Fruit fly (Drosophila melanogaster): Measurements from ENCODE around the gene Moe.
A peak's percentile ranks its signal among the peaks of the same experiment; 100 is the strongest.

The Moe gene

dm6 chrX:8895413-8895812 is 2.7 kb downstream of the Moe start:
- TF ChIP-seq fd96Ca (GFP tag; IDR thresholded peaks at IDR 0.05) = no peak
- no peak for TF ChIP-seq Pif1B (GFP tag; optimal IDR thresholded peaks at IDR 0.05)
- no peak for TF ChIP-seq CG17806 (tag; optimal IDR thresholded peaks at IDR 0.05)
- TF ChIP-seq CG10348 (GFP tag; IDR thresholded peaks at IDR 0.05) = no peak
- TF ChIP-seq CG12605 (GFP tag; IDR thresholded peaks at IDR 0.05) = no peak
- TF ChIP-seq D1 (tag; optimal IDR thresholded peaks at IDR 0.05) = no peak
- TF ChIP-seq CG8301 (tag; optimal IDR thresholded peaks at IDR 0.05) = peak; percentile 19
- TF ChIP-seq Ets98B (GFP tag; IDR thresholded peaks at IDR 0.05) = no peak
- TF ChIP-seq CG13204 (GFP tag; optimal IDR thresholded peaks at IDR 0.05) = no peak
- peak; percentile 9 for TF ChIP-seq CG14655 (GFP tag; optimal IDR thresholded peaks at IDR 0.05)
- TF ChIP-seq Snoo (tag; optimal IDR thresholded peaks at IDR 0.05) = no peak
- TF ChIP-seq CG4496 (GFP tag; IDR thresholded peaks at IDR 0.05) = no peak
- peak; percentile 9 for TF ChIP-seq CG9948 (tag; optimal IDR thresholded peaks at IDR 0.05)
- no peak for TF ChIP-seq CG8159 (tag; optimal IDR thresholded peaks at IDR 0.05)

dm6 chrX:8895018-8895392 is 3.1 kb downstream of the Moe start:
- TF ChIP-seq fd96Ca (GFP tag; IDR thresholded peaks at IDR 0.05) (no peak), CG8159 (tag; optimal IDR thresholded peaks at IDR 0.05) (peak; percentile 10), CG12605 (GFP tag; IDR thresholded peaks at IDR 0.05) (no peak)

- TF ChIP-seq CG10348 (GFP tag; IDR thresholded peaks at IDR 0.05) (no peak), CG32121 (GFP tag; IDR thresholded peaks at IDR 0.05) (peak; percentile 87), Ets98B (GFP tag; IDR thresholded peaks at IDR 0.05) (peak; percentile 83), CG13204 (GFP tag; optimal IDR thresholded peaks at IDR 0.05) (no peak), CG9948 (tag; optimal IDR thresholded peaks at IDR 0.05) (peak; percentile 66), EcR (GFP tag; optimal IDR thresholded peaks at IDR 0.05) (no peak), Pif1B (GFP tag; optimal IDR thresholded peaks at IDR 0.05) (peak; percentile 63), rn (GFP tag; IDR thresholded peaks at IDR 0.05) (0 out of 2 replicates have a peak, but pooled peaks have one; percentile 7), CG12605 (GFP tag; IDR thresholded peaks at IDR 0.05) (peak; percentile 69), gl (tag; optimal IDR thresholded peaks at IDR 0.05) (no peak), Pif1A (GFP tag; optimal IDR thresholded peaks at IDR 0.05) (peak; percentile 68), CG8159 (tag; optimal IDR thresholded peaks at IDR 0.05) (peak; percentile 64), fd96Ca (GFP tag; IDR thresholded peaks at IDR 0.05) (peak; percentile 77), D1 (tag; optimal IDR thresholded peaks at IDR 0.05) (no peak), Snoo (tag; optimal IDR thresholded peaks at IDR 0.05) (peak; percentile 72), CG34367 (tag; optimal IDR thresholded peaks at IDR 0.05) (peak; percentile 38), CG17806 (tag; optimal IDR thresholded peaks at IDR 0.05) (peak; percentile 37), CG14655 (GFP tag; optimal IDR thresholded peaks at IDR 0.05) (peak; percentile 73), CG8301 (tag; optimal IDR thresholded peaks at IDR 0.05) (peak; percentile 74), CG4496 (GFP tag; IDR thresholded peaks at IDR 0.05) (peak; percentile 81), CG15710 (tag; optimal IDR thresholded peaks at IDR 0.05) (peak; percentile 34)
Observed at dm6 chrX:8894315-8895017, 3.7 kb downstream of the Moe start.

dm6 chrX:8893378-8893912 is 4.7 kb downstream of the Moe start:
- TF ChIP-seq CG4496 (GFP tag; IDR thresholded peaks at IDR 0.05) = 0 out of 3 replicates have a peak, but pooled peaks have one; percentile 35
- peak; percentile 13 for TF ChIP-seq Snoo (tag; optimal IDR thresholded peaks at IDR 0.05)
- no peak for TF ChIP-seq CG8159 (tag; optimal IDR thresholded peaks at IDR 0.05)

dm6 chrX:8892445-8893009 is 5.6 kb downstream of the Moe start:
- TF ChIP-seq CG17806 (tag; optimal IDR thresholded peaks at IDR 0.05) = no peak
- TF ChIP-seq EcR (GFP tag; optimal IDR thresholded peaks at IDR 0.05) = no peak
- peak; percentile 17 for TF ChIP-seq CG8159 (tag; optimal IDR thresholded peaks at IDR 0.05)
- TF ChIP-seq Snoo (tag; optimal IDR thresholded peaks at IDR 0.05) = no peak
- TF ChIP-seq rn (GFP tag; IDR thresholded peaks at IDR 0.05) = no peak
- TF ChIP-seq CG32121 (GFP tag; IDR thresholded peaks at IDR 0.05) = no peak
- 0 out of 2 replicates have a peak, but pooled peaks have one; percentile 13 for TF ChIP-seq Ets98B (GFP tag; IDR thresholded peaks at IDR 0.05)
- TF ChIP-seq Pif1B (GFP tag; optimal IDR thresholded peaks at IDR 0.05) = no peak
- TF ChIP-seq CG12605 (GFP tag; IDR thresholded peaks at IDR 0.05) = no peak
- TF ChIP-seq CG15710 (tag; optimal IDR thresholded peaks at IDR 0.05) = peak; percentile 19
- no peak for TF ChIP-seq CG14655 (GFP tag; optimal IDR thresholded peaks at IDR 0.05)
- no peak for TF ChIP-seq gl (tag; optimal IDR thresholded peaks at IDR 0.05)
- no peak for TF ChIP-seq CG13204 (GFP tag; optimal IDR thresholded peaks at IDR 0.05)
- peak; percentile 5 for TF ChIP-seq CG9948 (tag; optimal IDR thresholded peaks at IDR 0.05)
- no peak for TF ChIP-seq CG34367 (tag; optimal IDR thresholded peaks at IDR 0.05)
- peak; percentile 2 for TF ChIP-seq Pif1A (GFP tag; optimal IDR thresholded peaks at IDR 0.05)
- TF ChIP-seq fd96Ca (GFP tag; IDR thresholded peaks at IDR 0.05) = 0 out of 3 replicates have a peak, but pooled peaks have one; percentile 7
